Worm (Caenorhabditis elegans): Measurements from ENCODE around the gene sup-26.

sup-26 gene

DNA sequence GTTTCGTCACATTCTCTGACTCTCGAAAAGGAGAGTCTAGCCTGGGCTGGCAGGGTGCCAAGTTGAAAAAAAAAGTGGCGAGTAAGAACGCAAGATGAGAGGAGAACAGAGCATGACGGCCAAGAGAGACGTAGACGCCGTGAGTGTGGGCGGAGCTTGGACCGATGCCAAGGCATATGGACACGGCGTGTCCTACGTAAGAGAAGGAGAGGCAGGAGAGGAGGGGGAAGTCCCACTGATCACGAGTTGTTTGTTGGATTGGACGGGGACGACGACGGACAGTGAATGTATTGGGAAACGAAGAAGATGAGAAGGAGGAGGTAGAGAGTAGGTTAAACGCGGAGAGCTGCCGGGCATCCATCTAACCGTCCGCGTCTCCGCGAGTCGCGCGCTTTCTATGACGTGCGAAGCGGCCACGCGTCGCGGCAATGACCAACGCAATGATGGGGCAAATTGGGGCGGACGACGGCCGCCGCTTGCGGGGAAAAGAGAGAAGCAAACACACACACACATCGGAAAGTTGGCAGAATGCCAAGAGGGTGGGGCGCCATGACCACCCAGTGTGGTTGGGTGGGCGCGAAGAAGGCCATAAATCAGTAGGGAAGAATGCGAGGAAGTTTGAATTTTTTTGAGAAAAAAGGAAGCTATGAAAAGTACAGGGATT is 2.1 kb upstream of the sup-26 start (continued):
- TF ChIP-seq fax-1 (tag; optimal IDR thresholded peaks at IDR 0.05) = peak; percentile 46
- TF ChIP-seq C38D4.7 (GFP tag; optimal IDR thresholded peaks at IDR 0.05) = no peak
- no peak for TF ChIP-seq npax-4 (tag; optimal IDR thresholded peaks at IDR 0.05)
- peak; percentile 79 for TF ChIP-seq sdc-2 (tag; optimal IDR thresholded peaks at IDR 0.05)
- no peak for TF ChIP-seq ttx-3 (tag; optimal IDR thresholded peaks at IDR 0.05)
- peak; percentile 91 for TF ChIP-seq ceh-14 (tag; optimal IDR thresholded peaks at IDR 0.05)
- peak; percentile 99 for TF ChIP-seq rnt-1 (tag; optimal IDR thresholded peaks at IDR 0.05)
- TF ChIP-seq unc-86 (tag; optimal IDR thresholded peaks at IDR 0.05) = peak; percentile 40
- TF ChIP-seq unc-55 (GFP tag; optimal IDR thresholded peaks at IDR 0.05) = peak; percentile 98
- TF ChIP-seq ceh-18 (tag; optimal IDR thresholded peaks at IDR 0.05) = peak; percentile 99
- no peak for TF ChIP-seq ceh-9 (tag; optimal IDR thresholded peaks at IDR 0.05)
- TF ChIP-seq C08G9.2 (tag; optimal IDR thresholded peaks at IDR 0.05) = peak; percentile 67
- no peak for TF ChIP-seq zip-5 (tag; optimal IDR thresholded peaks at IDR 0.05)
- TF ChIP-seq nhr-11 (tag; optimal IDR thresholded peaks at IDR 0.05) = no peak
- TF ChIP-seq pros-1 (tag; optimal IDR thresholded peaks at IDR 0.05) = peak; percentile 93
- TF ChIP-seq ceh-31 (tag; optimal IDR thresholded peaks at IDR 0.05) = peak; percentile 99
- TF ChIP-seq ceh-19 (GFP tag; optimal IDR thresholded peaks at IDR 0.05) = peak; percentile 76
- peak; percentile 14 for TF ChIP-seq ztf-16 (tag; optimal IDR thresholded peaks at IDR 0.05)
- TF ChIP-seq pat-9 (tag; optimal IDR thresholded peaks at IDR 0.05) = peak; percentile 67
- TF ChIP-seq ceh-6 (GFP tag; optimal IDR thresholded peaks at IDR 0.05) = peak; percentile 60
- TF ChIP-seq sox-4 (tag; optimal IDR thresholded peaks at IDR 0.05) = no peak
- peak; percentile 72 for TF ChIP-seq lim-6 (tag; optimal IDR thresholded peaks at IDR 0.05)
- peak; percentile 74 for TF ChIP-seq pqm-1 (tag; optimal IDR thresholded peaks at IDR 0.05)

DNA sequence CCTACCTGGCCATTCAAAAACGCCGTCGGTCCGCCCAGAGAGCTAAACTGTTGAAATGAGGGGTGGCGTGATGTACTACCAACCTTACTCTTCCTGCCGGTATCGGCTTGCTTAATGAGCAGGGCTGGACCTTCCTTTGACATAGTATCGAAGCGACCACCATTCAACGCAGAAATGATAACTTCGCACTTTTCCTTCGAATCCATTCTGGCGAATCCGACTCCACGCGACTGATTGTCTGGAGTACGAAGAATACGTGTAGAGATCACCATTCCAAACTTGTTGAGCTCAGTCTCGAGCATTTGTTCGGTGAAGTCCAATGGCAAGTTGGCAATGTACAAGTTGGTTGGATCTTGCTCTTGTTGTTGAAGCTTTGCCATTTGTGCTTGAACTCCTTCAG is 1.8 kb downstream of the sup-26 start:
- TF ChIP-seq hlh-30 (tag; optimal IDR thresholded peaks at IDR 0.05; ENCODE audit: insufficient read depth) (no peak), hlh-6 (tag; optimal IDR thresholded peaks at IDR 0.05) (no peak), elt-2 (tag; optimal IDR thresholded peaks at IDR 0.05) (no peak), sox-4 (tag; optimal IDR thresholded peaks at IDR 0.05) (no peak), pag-3 (tag; optimal IDR thresholded peaks at IDR 0.05; ENCODE audit: borderline replicate concordance) (no peak), dve-1 (tag; optimal IDR thresholded peaks at IDR 0.05) (no peak), fkh-6 (tag; optimal IDR thresholded peaks at IDR 0.05) (no peak), zip-5 (tag; optimal IDR thresholded peaks at IDR 0.05) (no peak), che-1 (tag; optimal IDR thresholded peaks at IDR 0.05) (no peak), ets-4 (tag; optimal IDR thresholded peaks at IDR 0.05) (no peak), ttx-3 (tag; optimal IDR thresholded peaks at IDR 0.05) (no peak), ceh-34 (tag; optimal IDR thresholded peaks at IDR 0.05) (no peak), ceh-31 (tag; optimal IDR thresholded peaks at IDR 0.05) (no peak), T23F11.4 (GFP tag; optimal IDR thresholded peaks at IDR 0.05) (no peak)

DNA sequence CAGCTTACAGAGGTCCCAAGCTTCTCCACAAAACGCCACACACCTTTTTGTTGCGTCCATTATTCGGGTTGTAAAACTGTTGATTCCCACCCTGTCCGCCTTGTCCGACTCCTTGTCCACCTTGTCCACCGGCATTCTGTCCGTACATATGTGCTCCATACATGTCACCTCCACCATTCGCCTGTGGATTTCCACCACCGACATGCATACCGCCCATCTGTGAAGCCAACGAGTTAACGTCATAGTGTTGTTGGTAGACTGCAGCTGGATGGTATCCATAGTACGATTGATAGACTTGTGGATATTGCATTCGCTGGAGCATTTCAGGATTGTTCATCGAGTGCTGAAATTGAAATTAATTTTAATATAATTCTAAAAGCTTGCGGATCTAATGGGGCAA is 2.3 kb downstream of the sup-26 start:
- TF ChIP-seq pha-4 (tag; optimal IDR thresholded peaks at IDR 0.05) (no peak), ceh-24 (tag; optimal IDR thresholded peaks at IDR 0.05) (no peak), ceh-18 (tag; optimal IDR thresholded peaks at IDR 0.05) (no peak), sox-2 (GFP tag; IDR thresholded peaks at IDR 0.05) (no peak), ceh-48 (tag; optimal IDR thresholded peaks at IDR 0.05) (no peak), T23F11.4 (GFP tag; optimal IDR thresholded peaks at IDR 0.05) (no peak), hlh-15 (tag; optimal IDR thresholded peaks at IDR 0.05) (no peak), ceh-30 (tag; optimal IDR thresholded peaks at IDR 0.05) (no peak), unc-55 (GFP tag; optimal IDR thresholded peaks at IDR 0.05) (no peak), F13H6.1 (tag; optimal IDR thresholded peaks at IDR 0.05) (no peak), ref-2 (tag; optimal IDR thresholded peaks at IDR 0.05) (no peak), pqm-1 (tag; optimal IDR thresholded peaks at IDR 0.05) (no peak)

Data from whole organism, late embryonic.